Worm (Caenorhabditis elegans) whole organism, young adult: ENCODE results near the gene C08E8.6.

Experiments used
- C17E4.6 ChIP-seq: fragments of 200-800 bp; sonication (Bioruptor generic); IDR thresholded peaks from 2 replicates; pipeline ENCODE4 v1.3.6; 2022; ENCODE audit warnings: missing genetic modification reagents, missing genetic modification characterization, missing compliant biosample characterization
- F37B4.10 ChIP-seq: fragments of 200-800 bp; sonication (Bioruptor generic); IDR thresholded peaks from 2 replicates; pipeline ENCODE4 v1.3.6; 2022; ENCODE audit warnings: missing genetic modification characterization, missing compliant biosample characterization
- F39B2.1 ChIP-seq: fragments of 200-800 bp; sonication (Bioruptor generic); IDR thresholded peaks from 2 replicates; pipeline ENCODE4 v1.3.6; 2022; ENCODE audit warnings: missing genetic modification reagents, missing genetic modification characterization, missing compliant biosample characterization
- K11D2.4 ChIP-seq: fragments of 200-800 bp; sonication (Bioruptor generic); IDR thresholded peaks from 2 replicates; pipeline ENCODE4 v1.3.6; 2022; ENCODE audit warnings: missing genetic modification reagents, missing genetic modification characterization, missing compliant biosample characterization
- ama-1 ChIP-seq, 3 experiments: fragments of 150-350 bp in 1 of 3; sonication (generic microtip) in 2 of 3; optimal IDR thresholded peaks; 2 replicates each; lab custom pipeline; 2014 to 2018; ENCODE audit warnings: missing biosample characterization in 2 of 3, missing genetic modification characterization in 2 of 3, missing genetic modification reagents in 2 of 3
- hrde-1 ChIP-seq: sonication (generic microtip); optimal IDR thresholded peaks from 2 replicates; lab custom pipeline; 2016; ENCODE audit warnings: missing genetic modification characterization, mild to moderate bottlenecking, missing compliant biosample characterization, moderate library complexity, missing genotype, missing genetic modification reagents, borderline replicate concordance
- nhr-120 ChIP-seq: fragments of 200-800 bp; sonication (Bioruptor generic); IDR thresholded peaks from 2 replicates; pipeline ENCODE4 v1.3.6; 2022; ENCODE audit warnings: missing genetic modification characterization, missing compliant biosample characterization
- nhr-80 ChIP-seq: sonication (generic microtip); optimal IDR thresholded peaks from 2 replicates; lab custom pipeline; 2016; ENCODE audit warnings: missing genetic modification characterization, missing compliant biosample characterization
- tbp1 ChIP-seq: fragments of 200-800 bp; sonication (Bioruptor generic); optimal IDR thresholded peaks from 2 replicates; lab custom pipeline; 2018; ENCODE audit warnings: mild to moderate bottlenecking, missing genetic modification characterization, missing compliant biosample characterization

DNA sequence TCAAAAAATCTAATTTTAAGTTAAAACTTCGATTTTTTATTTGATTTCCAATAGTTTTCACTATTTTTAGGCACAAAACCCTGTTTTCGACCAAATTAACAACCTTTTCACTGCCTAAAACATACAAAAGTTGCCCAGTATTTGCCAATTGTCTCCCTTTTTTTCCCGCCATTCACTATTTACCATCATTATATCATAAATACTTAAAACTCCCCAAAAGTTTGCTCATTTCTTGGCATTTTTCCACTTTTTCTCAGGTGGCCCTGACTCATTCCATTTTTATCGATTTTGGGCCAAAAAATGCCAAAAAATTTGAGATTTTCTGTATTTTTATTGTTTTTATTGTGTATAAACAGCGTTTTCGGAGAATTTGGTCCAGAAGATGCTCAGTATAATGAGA is 45.8 kb upstream of the C08E8.6 start, which contains the start of gene txt-8:
- TF ChIP-seq C17E4.6 (GFP tag; lab: Robert Waterston, UW) (no peak), hrde-1 (tag; lab: Kevin White, UChicago) (no peak), F39B2.1 (GFP tag; lab: Robert Waterston, UW) (no peak), ama-1 (optimal IDR thresholded peaks at IDR 0.05; lab: Kevin White, UChicago) (no peak), ama-1 (GFP tag; optimal IDR thresholded peaks at IDR 0.05; lab: Kevin White, UChicago) (no peak), nhr-80 (tag; lab: Kevin White, UChicago) (no peak), tbp1 (GFP tag; lab: Kevin White, UChicago) (no peak), F37B4.10 (GFP tag; lab: Robert Waterston, UW) (no peak), nhr-120 (GFP tag; lab: Robert Waterston, UW) (no peak), K11D2.4 (GFP tag; lab: Robert Waterston, UW) (no peak)
